Fruit fly (Drosophila melanogaster) whole organism, pupa: Measurements from ENCODE around the gene CG44005.
A peak's percentile ranks its signal among the peaks of the same experiment; 100 is the strongest.

Source experiments
- CG10348 ChIP-seq: fragments of 200-800 bp; sonication (Bioruptor generic); IDR thresholded peaks from 2 replicates; pipeline ENCODE4 v1.3.6; 2022; ENCODE audit warnings: missing biosample characterization, missing genetic modification characterization
- CG12605 ChIP-seq: fragments of 200-800 bp; sonication (Bioruptor generic); IDR thresholded peaks from 2 replicates; pipeline ENCODE4 v1.3.6; 2022; ENCODE audit warnings: missing biosample characterization, missing genetic modification characterization
- CG13204 ChIP-seq: fragments of 200-800 bp; sonication (Bioruptor generic); optimal IDR thresholded peaks from 2 replicates; lab custom pipeline; 2018; ENCODE audit warnings: missing biosample characterization, mild to moderate bottlenecking, missing genetic modification characterization, moderate library complexity
- CG14655 ChIP-seq: fragments of 200-800 bp; sonication (Bioruptor generic); optimal IDR thresholded peaks from 3 replicates; lab custom pipeline; 2017; ENCODE audit warnings: mild to moderate bottlenecking, missing biosample characterization, missing genetic modification reagents, missing genetic modification characterization
- CG15710 ChIP-seq: fragments of 200-800 bp; sonication (Bioruptor generic); optimal IDR thresholded peaks from 2 replicates; lab custom pipeline; 2018; ENCODE audit warnings: missing biosample characterization, mild to moderate bottlenecking, missing genetic modification characterization, moderate library complexity
- CG17806 ChIP-seq: fragments of 200-800 bp; sonication (Bioruptor generic); optimal IDR thresholded peaks from 2 replicates; lab custom pipeline; 2018; ENCODE audit warnings: missing biosample characterization, mild to moderate bottlenecking, missing genetic modification characterization, moderate library complexity
- CG32121 ChIP-seq: fragments of 200-800 bp; sonication (Bioruptor generic); IDR thresholded peaks from 2 replicates; pipeline ENCODE4 v1.3.6; 2022; ENCODE audit warnings: missing biosample characterization, missing genetic modification characterization
- CG34367 ChIP-seq: fragments of 200-800 bp; sonication (Bioruptor generic); optimal IDR thresholded peaks from 2 replicates; lab custom pipeline; 2018; ENCODE audit warnings: missing biosample characterization, mild to moderate bottlenecking, missing genetic modification characterization
- CG4496 ChIP-seq: fragments of 200-800 bp; sonication (Bioruptor generic); IDR thresholded peaks from 3 replicates; pipeline ENCODE4 v1.3.6; 2022; ENCODE audit warnings: missing biosample characterization, missing genetic modification characterization
- CG8159 ChIP-seq: fragments of 200-800 bp; sonication (Bioruptor generic); optimal IDR thresholded peaks from 3 replicates; lab custom pipeline; 2018; ENCODE audit warnings: missing biosample characterization, mild to moderate bottlenecking, missing genetic modification characterization, moderate library complexity
- CG8301 ChIP-seq: fragments of 200-800 bp; sonication (Bioruptor generic); optimal IDR thresholded peaks from 2 replicates; lab custom pipeline; 2018; ENCODE audit warnings: missing biosample characterization, mild to moderate bottlenecking, missing genetic modification characterization
- CG9948 ChIP-seq: fragments of 200-800 bp; sonication (Bioruptor generic); optimal IDR thresholded peaks from 2 replicates; lab custom pipeline; 2018; ENCODE audit warnings: missing biosample characterization, mild to moderate bottlenecking, missing genetic modification characterization, moderate library complexity
- D1 ChIP-seq: fragments of 200-800 bp; sonication (Bioruptor generic); optimal IDR thresholded peaks from 2 replicates; lab custom pipeline; 2018; ENCODE audit warnings: missing biosample characterization, mild to moderate bottlenecking, missing genetic modification characterization, moderate library complexity
- EcR ChIP-seq: fragments of 200-800 bp; sonication (Bioruptor generic); optimal IDR thresholded peaks from 3 replicates; lab custom pipeline; 2019; ENCODE audit warnings: missing biosample characterization, missing genetic modification characterization, mild to moderate bottlenecking, moderate library complexity, missing genetic modification reagents
- Ets98B ChIP-seq: fragments of 200-800 bp; sonication (Bioruptor generic); IDR thresholded peaks from 2 replicates; pipeline ENCODE4 v1.3.6; 2022; ENCODE audit warnings: missing biosample characterization, missing genetic modification characterization
- Pif1A ChIP-seq: fragments of 200-800 bp; sonication (Bioruptor generic); optimal IDR thresholded peaks from 3 replicates; lab custom pipeline; 2016; ENCODE audit warnings: missing biosample characterization, missing genetic modification characterization
- Pif1B ChIP-seq: fragments of 200-800 bp; sonication (Bioruptor generic); optimal IDR thresholded peaks from 3 replicates; lab custom pipeline; 2016; ENCODE audit warnings: missing biosample characterization, missing genetic modification characterization
- Snoo ChIP-seq: fragments of 200-800 bp; sonication (Bioruptor generic); optimal IDR thresholded peaks from 3 replicates; lab custom pipeline; 2017; ENCODE audit warnings: missing biosample characterization, mild to moderate bottlenecking, missing genetic modification characterization, inconsistent platforms
- fd96Ca ChIP-seq: fragments of 200-800 bp; sonication (Bioruptor generic); IDR thresholded peaks from 3 replicates; pipeline ENCODE4 v1.3.6; 2022; ENCODE audit warnings: missing biosample characterization, missing genetic modification characterization
- gl ChIP-seq: fragments of 200-800 bp; sonication (Bioruptor generic); optimal IDR thresholded peaks from 2 replicates; lab custom pipeline; 2018; ENCODE audit warnings: missing biosample characterization, mild to moderate bottlenecking, missing genetic modification characterization
- rn ChIP-seq: fragments of 200-800 bp; sonication (Bioruptor generic); IDR thresholded peaks from 2 replicates; pipeline ENCODE4 v1.3.6; 2022; ENCODE audit warnings: missing biosample characterization, missing genetic modification characterization

CG44005 gene

DNA sequence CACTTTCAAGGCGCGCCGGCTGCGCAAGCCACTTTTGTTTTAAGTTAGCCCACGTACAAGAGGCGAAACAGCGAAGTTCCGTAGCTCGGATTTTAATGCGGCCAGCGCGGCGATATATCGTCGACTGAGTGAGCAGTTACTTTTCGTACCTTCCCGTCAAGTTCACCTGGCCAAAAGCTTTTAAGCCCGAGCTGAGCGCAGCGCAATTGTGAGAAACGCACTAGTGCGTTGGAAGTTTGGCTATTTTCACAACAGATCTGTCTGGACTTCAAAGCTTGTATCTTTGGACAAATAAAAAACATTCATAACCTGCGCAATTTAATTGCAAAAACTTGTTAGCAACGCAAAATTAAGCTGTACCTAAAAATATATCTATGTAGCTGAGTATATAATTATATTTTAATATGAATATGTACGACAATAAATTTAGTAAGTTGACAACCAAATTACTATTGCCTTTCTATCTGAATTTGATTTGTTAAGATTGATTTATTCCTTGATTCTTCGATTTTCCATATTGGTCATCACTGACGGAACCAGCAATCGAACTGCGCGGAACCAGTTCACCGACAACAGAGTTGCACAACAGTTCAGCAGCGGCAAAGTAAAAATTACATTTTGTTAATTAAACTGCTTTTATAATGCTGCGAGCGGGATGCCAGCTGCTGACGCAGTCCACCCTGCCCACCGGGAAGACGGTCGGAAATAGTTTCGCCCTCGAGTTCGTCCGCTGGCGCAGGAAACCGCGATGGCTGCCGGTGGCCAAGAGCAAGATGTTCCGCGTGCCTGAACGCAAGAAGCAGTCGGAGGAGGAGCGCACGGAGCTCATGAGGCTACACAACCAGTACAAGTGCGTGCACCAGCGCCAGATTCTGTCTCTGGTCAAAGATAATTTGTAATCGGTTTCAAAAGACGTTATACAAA, 34.4 kb upstream of the CG44005 start, which contains the start of the genes CG13698 and mRpS26:
Gene CG13698, minus strand, starts transcription at position 129 of the 924 bp plus-strand sequence.
Gene mRpS26, plus strand, starts transcription at position 559 of the 924 bp plus-strand sequence.
- TF ChIP-seq Pif1B (GFP tag; lab: Kevin White, UChicago) (peak; percentile 45), CG32121 (GFP tag; lab: Robert Waterston, UW) (peak; percentile 46), Pif1A (no peak), Snoo (tag; lab: Kevin White, UChicago) (peak; percentile 61), CG8301 (tag; lab: Kevin White, UChicago) (peak; percentile 45), CG9948 (tag; lab: Kevin White, UChicago) (peak; percentile 51), D1 (peak; percentile 23), CG13204 (GFP tag; lab: Kevin White, UChicago) (no peak), CG15710 (peak; percentile 74), CG17806 (peak; percentile 54), CG12605 (GFP tag; lab: Robert Waterston, UW) (0 out of 2 replicates have a peak, but pooled peaks have one; percentile 11), CG14655 (GFP tag; lab: Kevin White, UChicago) (no peak), gl (tag; lab: Kevin White, UChicago) (no peak), rn (GFP tag; lab: Robert Waterston, UW) (no peak), Ets98B (peak; percentile 56), EcR (no peak), CG10348 (GFP tag; lab: Robert Waterston, UW) (no peak), CG4496 (peak; percentile 62; the same call in 2 of the 3 replicates), fd96Ca (GFP tag; lab: Robert Waterston, UW) (peak; percentile 55; the same call in 1 of the 3 replicates), CG8159 (tag; lab: Kevin White, UChicago) (peak; percentile 71), CG34367 (tag; lab: Kevin White, UChicago) (peak; percentile 47)

DNA sequence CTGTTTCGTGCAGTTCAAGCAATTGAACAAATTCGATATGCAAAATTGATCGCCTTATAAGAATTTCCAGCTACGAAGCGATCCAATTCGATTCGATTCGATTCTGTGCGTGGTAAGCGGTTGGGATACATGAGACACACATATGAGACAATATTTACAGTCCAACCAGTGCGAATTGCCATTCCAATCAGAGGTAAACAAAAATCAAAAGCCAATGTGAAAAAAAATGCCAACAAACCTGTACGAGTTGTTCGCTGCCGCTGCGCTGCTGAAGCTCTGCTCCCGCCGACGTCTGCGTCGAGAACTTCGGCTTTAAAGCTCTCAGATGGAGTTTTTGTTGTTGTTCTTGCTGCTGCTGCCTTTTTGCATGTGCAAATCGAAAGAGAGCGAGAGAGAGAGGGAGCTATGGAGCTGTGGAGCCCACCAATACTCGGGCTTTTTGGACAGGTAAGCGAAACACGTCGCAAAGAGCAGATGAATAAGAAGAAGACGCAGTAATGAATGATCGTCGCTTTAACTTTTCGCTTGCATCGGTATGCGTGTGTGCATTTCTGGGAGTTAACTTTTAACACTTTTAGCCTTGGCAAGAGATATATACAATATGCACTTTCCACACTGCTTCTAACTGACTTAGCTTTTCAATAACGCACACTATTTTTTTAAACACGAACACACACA, 33.6 kb upstream of the CG44005 start:
- TF ChIP-seq CG12605 (GFP tag; lab: Robert Waterston, UW) (0 out of 2 replicates have a peak, but pooled peaks have one; percentile 15), EcR (peak; percentile 48), fd96Ca (GFP tag; lab: Robert Waterston, UW) (no peak), Ets98B (peak; percentile 28; the same call in 1 of the 2 replicates), rn (GFP tag; lab: Robert Waterston, UW) (no peak), CG13204 (GFP tag; lab: Kevin White, UChicago) (no peak), CG34367 (tag; lab: Kevin White, UChicago) (no peak)
- TF ChIP-seq, all 21 proteins: peak for 3

DNA sequence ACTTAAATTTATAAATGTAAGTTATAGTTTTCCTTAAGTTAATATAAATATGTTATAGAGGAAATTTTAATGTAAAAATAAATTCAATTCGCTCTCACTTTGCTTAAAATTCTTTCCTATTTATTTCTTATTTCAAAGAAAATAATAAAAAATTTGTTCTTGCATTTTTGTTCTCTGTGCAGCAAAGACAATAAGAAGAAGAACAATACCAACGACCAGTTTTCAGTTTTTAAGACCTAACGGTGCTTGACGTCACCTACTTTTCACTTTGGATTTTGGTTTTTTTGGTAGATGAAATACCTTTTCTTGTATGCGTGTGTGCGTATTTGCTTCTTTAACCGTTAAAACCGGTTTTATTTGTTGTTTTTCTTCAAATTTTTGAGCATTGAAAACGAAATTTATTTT, 30.2 kb upstream of the CG44005 start:
- TF ChIP-seq CG17806, result no peak
- TF ChIP-seq Snoo (tag; lab: Kevin White, UChicago), result peak; percentile 7
- no peak for TF ChIP-seq CG9948 (tag; lab: Kevin White, UChicago)
- no peak for TF ChIP-seq fd96Ca (GFP tag; lab: Robert Waterston, UW)
- no peak for TF ChIP-seq gl (tag; lab: Kevin White, UChicago)
- TF ChIP-seq Pif1B (GFP tag; lab: Kevin White, UChicago), result no peak

DNA sequence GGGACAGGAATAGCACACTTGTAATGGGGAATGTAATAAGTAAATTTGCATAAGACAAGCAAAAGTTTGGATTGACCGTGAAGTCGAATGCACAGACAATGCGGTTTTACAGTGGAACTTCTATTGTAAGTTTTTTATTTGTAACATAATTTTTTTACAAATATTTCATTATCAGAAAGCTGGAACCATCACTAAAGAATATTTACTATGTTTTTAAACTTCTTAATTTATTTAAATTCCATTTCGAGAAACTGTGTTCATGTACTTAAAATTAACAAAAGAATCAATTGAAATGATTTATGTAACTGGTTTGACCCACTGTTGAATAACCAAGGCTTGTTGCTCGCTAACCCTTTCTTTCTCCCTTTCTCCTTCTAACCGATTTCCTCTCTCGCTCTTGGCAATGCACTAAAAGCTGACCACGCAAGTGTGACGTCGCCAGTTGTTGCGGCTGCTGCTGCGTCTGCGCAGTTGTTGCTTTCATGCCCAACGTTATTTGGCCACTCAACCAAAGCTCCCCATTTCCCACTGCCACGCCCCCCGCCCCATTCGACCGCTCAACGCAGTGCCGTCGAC, 29.6 kb upstream of the CG44005 start:
- TF ChIP-seq CG8159 (tag; lab: Kevin White, UChicago), result peak; percentile 14
- peak; percentile 16 for TF ChIP-seq Pif1B (GFP tag; lab: Kevin White, UChicago)
- TF ChIP-seq CG32121 (GFP tag; lab: Robert Waterston, UW), result no peak
- no peak for TF ChIP-seq gl (tag; lab: Kevin White, UChicago)
- no peak for TF ChIP-seq D1
- no peak for TF ChIP-seq fd96Ca (GFP tag; lab: Robert Waterston, UW)
- no peak for TF ChIP-seq CG34367 (tag; lab: Kevin White, UChicago)
- TF ChIP-seq CG14655 (GFP tag; lab: Kevin White, UChicago), result peak; percentile 26
- no peak for TF ChIP-seq CG9948 (tag; lab: Kevin White, UChicago)
- TF ChIP-seq CG4496, result no peak
- TF ChIP-seq Ets98B, result no peak
- TF ChIP-seq CG15710, result no peak
- no peak for TF ChIP-seq rn (GFP tag; lab: Robert Waterston, UW)
- TF ChIP-seq CG17806, result no peak
- TF ChIP-seq Snoo (tag; lab: Kevin White, UChicago), result no peak
- no peak for TF ChIP-seq CG13204 (GFP tag; lab: Kevin White, UChicago)
- no peak for TF ChIP-seq CG10348 (GFP tag; lab: Robert Waterston, UW)
- no peak for TF ChIP-seq EcR
- no peak for TF ChIP-seq CG12605 (GFP tag; lab: Robert Waterston, UW)
- TF ChIP-seq Pif1A, result no peak
- no peak for TF ChIP-seq CG8301 (tag; lab: Kevin White, UChicago)

DNA sequence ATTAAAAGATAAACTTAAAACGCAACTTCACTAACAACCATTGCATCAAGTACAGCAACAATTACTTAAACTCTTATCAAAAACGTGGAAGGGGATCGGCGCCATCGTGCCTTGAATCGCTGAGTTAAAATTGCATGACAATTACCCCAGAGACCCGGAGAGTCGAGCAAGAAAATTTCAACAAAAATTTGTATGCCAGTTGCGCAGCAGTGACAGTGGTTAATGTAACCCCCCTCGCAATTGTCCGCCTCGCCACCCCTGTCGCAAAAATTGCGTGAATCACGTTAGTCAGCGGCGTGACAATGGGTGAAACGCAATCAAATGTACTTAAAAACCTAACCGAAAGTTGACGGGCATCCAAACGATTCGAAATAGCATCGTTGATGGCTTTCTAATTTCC, 27.8 kb upstream of the CG44005 start:
- no peak for TF ChIP-seq CG14655 (GFP tag; lab: Kevin White, UChicago)
- TF ChIP-seq Snoo (tag; lab: Kevin White, UChicago), result peak; percentile 1
- TF ChIP-seq CG8159 (tag; lab: Kevin White, UChicago), result no peak
- TF ChIP-seq CG4496, result peak; percentile 59
- no peak for TF ChIP-seq CG10348 (GFP tag; lab: Robert Waterston, UW)
- TF ChIP-seq Pif1B (GFP tag; lab: Kevin White, UChicago), result no peak
- peak; percentile 1 for TF ChIP-seq CG17806
- peak; percentile 31 for TF ChIP-seq Ets98B
- TF ChIP-seq rn (GFP tag; lab: Robert Waterston, UW), result no peak
- no peak for TF ChIP-seq gl (tag; lab: Kevin White, UChicago)
- peak; percentile 2 for TF ChIP-seq CG15710
- no peak; the same call in 2 of the 3 replicates for TF ChIP-seq fd96Ca (GFP tag; lab: Robert Waterston, UW)
- no peak for TF ChIP-seq CG8301 (tag; lab: Kevin White, UChicago)
- TF ChIP-seq CG9948 (tag; lab: Kevin White, UChicago), result no peak
- TF ChIP-seq CG32121 (GFP tag; lab: Robert Waterston, UW), result peak; percentile 19; the same call in 1 of the 2 replicates
- no peak for TF ChIP-seq D1
- TF ChIP-seq EcR, result no peak
- TF ChIP-seq CG12605 (GFP tag; lab: Robert Waterston, UW), result 0 out of 2 replicates have a peak, but pooled peaks have one; percentile 10
